Fruit fly (Drosophila melanogaster) whole organism, prepupa: ENCODE data around the gene CG8032.

Experiments used
- CG11294 ChIP-seq: fragments of 200-800 bp; sonication (Bioruptor generic); IDR thresholded peaks from 2 replicates; pipeline ENCODE4 v1.3.6; 2022; ENCODE audit warnings: missing biosample characterization, missing genetic modification characterization
- CG11902 ChIP-seq: fragments of 200-800 bp; sonication (Bioruptor generic); optimal IDR thresholded peaks from 3 replicates; lab custom pipeline; 2016; ENCODE audit warnings: missing biosample characterization, missing genetic modification characterization
- CG15336 ChIP-seq: fragments of 200-800 bp; sonication (Bioruptor generic); IDR thresholded peaks from 2 replicates; pipeline ENCODE4 v1.3.6; 2022; ENCODE audit warnings: missing biosample characterization, missing genetic modification characterization
- CG16779 ChIP-seq: fragments of 200-800 bp; sonication (Bioruptor generic); optimal IDR thresholded peaks from 3 replicates; lab custom pipeline; 2017; ENCODE audit warnings: missing biosample characterization, mild to moderate bottlenecking, missing genetic modification characterization
- CG32006 ChIP-seq: fragments of 200-800 bp; sonication (Bioruptor generic); optimal IDR thresholded peaks from 3 replicates; lab custom pipeline; 2017; ENCODE audit warnings: missing biosample characterization, mild to moderate bottlenecking, missing genetic modification characterization
- CG34406 ChIP-seq: fragments of 200-800 bp; sonication (Bioruptor generic); optimal IDR thresholded peaks from 3 replicates; lab custom pipeline; 2016; ENCODE audit warnings: missing biosample characterization, missing genetic modification characterization
- CG3919 ChIP-seq: fragments of 200-800 bp; sonication (Bioruptor generic); optimal IDR thresholded peaks from 3 replicates; lab custom pipeline; 2016; ENCODE audit warnings: missing biosample characterization, missing genetic modification characterization
- CG4318 ChIP-seq: fragments of 200-800 bp; sonication (Bioruptor generic); optimal IDR thresholded peaks from 3 replicates; lab custom pipeline; 2017; ENCODE audit warnings: missing biosample characterization, mild to moderate bottlenecking, missing genetic modification characterization
- CG6163 ChIP-seq: fragments of 200-800 bp; sonication (Bioruptor generic); IDR thresholded peaks from 3 replicates; pipeline ENCODE4 v1.3.6; 2022; ENCODE audit warnings: missing biosample characterization, missing genetic modification characterization
- CG6276 ChIP-seq: fragments of 200-800 bp; sonication (Bioruptor generic); optimal IDR thresholded peaks from 2 replicates; lab custom pipeline; 2017; ENCODE audit warnings: missing biosample characterization, mild to moderate bottlenecking, missing genetic modification characterization
- CG6854 ChIP-seq: fragments of 200-800 bp; sonication (Bioruptor generic); optimal IDR thresholded peaks from 2 replicates; lab custom pipeline; 2017; ENCODE audit warnings: missing biosample characterization, mild to moderate bottlenecking, missing genetic modification characterization
- CG8119 ChIP-seq: fragments of 200-800 bp; sonication (Bioruptor generic); IDR thresholded peaks from 3 replicates; pipeline ENCODE4 v1.3.6; 2022; ENCODE audit warnings: missing biosample characterization, missing genetic modification characterization
- CG8319 ChIP-seq: fragments of 200-800 bp; sonication (Bioruptor generic); optimal IDR thresholded peaks from 3 replicates; lab custom pipeline; 2016; ENCODE audit warnings: missing biosample characterization, missing genetic modification characterization
- CG8632 ChIP-seq: fragments of 200-800 bp; sonication (Bioruptor generic); optimal IDR thresholded peaks from 3 replicates; lab custom pipeline; 2016; ENCODE audit warnings: missing biosample characterization, missing genetic modification characterization
- Eip78C ChIP-seq: fragments of 200-800 bp; sonication (Bioruptor generic); peaks from one replicate; lab custom pipeline; 2016; ENCODE audit warnings: missing biosample characterization, missing genetic modification characterization
- Eip93F ChIP-seq: fragments of 200-800 bp; sonication (Bioruptor generic); optimal IDR thresholded peaks from 2 replicates; lab custom pipeline; 2016; ENCODE audit warnings: missing biosample characterization, mild to moderate bottlenecking, missing genetic modification characterization
- Ets21C ChIP-seq: fragments of 200-800 bp; sonication (Bioruptor generic); optimal IDR thresholded peaks from 3 replicates; lab custom pipeline; 2016; ENCODE audit warnings: missing biosample characterization, missing genetic modification characterization
- Ets96B ChIP-seq: fragments of 200-800 bp; optimal IDR thresholded peaks from 2 replicates; lab custom pipeline; 2019; ENCODE audit warnings: missing biosample characterization, mild to moderate bottlenecking, missing genetic modification characterization, moderate library complexity
- Hr38 ChIP-seq: sonication (Bioruptor generic); optimal IDR thresholded peaks from 2 replicates; lab custom pipeline; 2016; ENCODE audit warnings: missing biosample characterization, missing genetic modification characterization
- Hr4 ChIP-seq: fragments of 200-800 bp; sonication (Bioruptor generic); optimal IDR thresholded peaks from 3 replicates; lab custom pipeline; 2016; ENCODE audit warnings: missing biosample characterization, missing genetic modification characterization
- Lpt ChIP-seq: fragments of 200-800 bp; sonication (Bioruptor generic); optimal IDR thresholded peaks from 3 replicates; lab custom pipeline; 2016; ENCODE audit warnings: missing biosample characterization, missing genetic modification characterization
- Met ChIP-seq: fragments of 200-800 bp; sonication (Bioruptor generic); optimal IDR thresholded peaks from 3 replicates; lab custom pipeline; 2016; ENCODE audit warnings: missing biosample characterization, missing genetic modification characterization
- OdsH ChIP-seq: fragments of 200-800 bp; sonication (Bioruptor generic); optimal IDR thresholded peaks from 3 replicates; lab custom pipeline; 2016; ENCODE audit warnings: missing biosample characterization, missing genetic modification characterization
- Sox102F ChIP-seq: fragments of 200-800 bp; sonication (Bioruptor generic); optimal IDR thresholded peaks from 2 replicates; lab custom pipeline; 2016; ENCODE audit warnings: missing biosample characterization, mild to moderate bottlenecking, missing genetic modification characterization
- Sox14 ChIP-seq: fragments of 200-800 bp; sonication (Bioruptor generic); optimal IDR thresholded peaks from 3 replicates; lab custom pipeline; 2016; ENCODE audit warnings: missing biosample characterization, missing genetic modification characterization
- Sox15 ChIP-seq: fragments of 200-800 bp; sonication (Bioruptor generic); optimal IDR thresholded peaks from 3 replicates; lab custom pipeline; 2016; ENCODE audit warnings: missing biosample characterization, missing genetic modification characterization
- dac ChIP-seq: fragments of 200-800 bp; sonication (Bioruptor generic); optimal IDR thresholded peaks from 2 replicates; lab custom pipeline; 2017; ENCODE audit warnings: missing biosample characterization, mild to moderate bottlenecking, missing genetic modification characterization
- dsx ChIP-seq: fragments of 200-800 bp; optimal IDR thresholded peaks from 3 replicates; lab custom pipeline; 2019; ENCODE audit warnings: missing biosample characterization, mild to moderate bottlenecking, missing genetic modification characterization, moderate library complexity; ENCODE audit not compliant: poor library complexity, severe bottlenecking
- esn ChIP-seq: fragments of 200-800 bp; sonication (Bioruptor generic); optimal IDR thresholded peaks from 2 replicates; lab custom pipeline; 2016; ENCODE audit warnings: missing biosample characterization, mild to moderate bottlenecking, missing genetic modification characterization, moderate library complexity
- fd59A ChIP-seq: fragments of 200-800 bp; sonication (Bioruptor generic); optimal IDR thresholded peaks from 2 replicates; lab custom pipeline; 2017; ENCODE audit warnings: missing biosample characterization, mild to moderate bottlenecking, missing genetic modification characterization, missing genetic modification reagents
- fkh ChIP-seq: fragments of 200-800 bp; sonication (Bioruptor generic); optimal IDR thresholded peaks from 3 replicates; lab custom pipeline; 2017; ENCODE audit warnings: missing biosample characterization, mild to moderate bottlenecking, missing genetic modification characterization, moderate library complexity
- net ChIP-seq: fragments of 200-800 bp; sonication (Bioruptor generic); optimal IDR thresholded peaks from 3 replicates; lab custom pipeline; 2016; ENCODE audit warnings: missing biosample characterization, missing genetic modification characterization
- svp ChIP-seq: fragments of 200-800 bp; sonication (Bioruptor generic); peaks from one replicate; lab custom pipeline; 2016; ENCODE audit warnings: missing biosample characterization, missing genetic modification characterization
- vri ChIP-seq: fragments of 200-800 bp; sonication (Bioruptor generic); optimal IDR thresholded peaks from 3 replicates; lab custom pipeline; 2016; ENCODE audit warnings: missing biosample characterization, mild to moderate bottlenecking, missing genetic modification characterization

CG8032 gene

DNA sequence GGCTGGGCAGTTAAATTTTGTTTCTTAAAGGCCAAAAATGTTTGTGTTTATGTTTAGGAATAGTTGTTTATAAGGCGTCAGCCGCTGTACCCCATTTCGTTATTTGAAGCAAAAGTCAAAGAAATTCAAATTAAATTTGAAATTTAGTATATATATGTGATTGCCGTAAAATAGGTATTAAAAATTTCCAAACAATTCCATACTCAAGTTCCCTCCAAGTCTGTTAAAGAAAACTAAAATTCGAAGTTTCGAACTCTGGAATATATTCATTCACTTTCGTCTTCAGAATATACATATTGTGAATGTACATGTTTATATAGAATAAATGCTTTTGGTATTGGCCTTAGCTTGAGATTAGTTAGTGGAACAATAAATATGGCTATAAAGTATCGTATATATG lies 3.3 kb upstream of the CG8032 start, which contains the start of gene bel:
Gene bel (minus strand): TSS at position 101 of the 400 bp plus-strand sequence.
- TF ChIP-seq Hr38 (no peak), CG15336 (no peak), dsx (GFP tag; lab: Kevin White, UChicago) (no peak), dac (no peak), CG34406 (GFP tag; lab: Kevin White, UChicago) (no peak), svp (no peak), net (no peak), CG6854 (no peak), CG8319 (no peak), Sox15 (no peak), fd59A (GFP tag; lab: Kevin White, UChicago) (no peak), Sox102F (GFP tag; lab: Kevin White, UChicago) (no peak), CG4318 (no peak), CG16779 (no peak), Met (GFP tag; lab: Kevin White, UChicago) (no peak), Eip78C (GFP tag; lab: Kevin White, UChicago) (no peak), CG8119 (GFP tag; lab: Robert Waterston, UW) (no peak), CG8632 (no peak), CG11902 (GFP tag; lab: Kevin White, UChicago) (no peak)
- TF ChIP-seq, all 60 proteins: peak for 0

DNA sequence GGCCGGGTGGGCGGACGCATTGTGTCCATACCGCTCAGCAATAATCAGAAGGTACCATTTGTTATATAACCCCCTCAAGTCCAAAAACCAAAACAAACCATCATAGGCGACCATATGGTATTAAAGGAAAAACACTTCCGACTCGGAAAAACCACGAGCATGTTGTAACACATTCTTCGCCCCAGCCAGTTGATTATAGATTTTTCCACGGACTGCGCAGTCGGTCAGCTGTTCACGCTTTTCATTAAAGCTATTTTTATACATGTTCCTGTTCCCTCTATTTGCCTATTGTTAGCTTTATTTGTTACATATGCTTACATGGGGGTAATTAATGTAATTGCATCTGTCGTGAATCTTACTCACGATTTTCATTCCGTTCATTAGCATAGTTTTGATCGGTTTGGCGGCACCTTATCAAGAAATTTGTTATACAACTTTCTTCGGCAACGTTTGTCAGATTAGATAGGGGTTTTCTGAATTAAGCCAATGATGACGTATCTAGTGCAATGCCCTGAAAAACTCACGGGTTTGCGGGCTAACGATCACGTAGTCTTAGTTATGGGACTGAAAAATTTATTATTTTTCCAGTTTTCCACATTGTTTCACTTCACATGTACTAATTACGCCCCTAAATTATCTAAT lies 905 bp downstream of the CG8032 start:
- peak; percentile 84 for TF ChIP-seq vri (GFP tag; lab: Kevin White, UChicago)
- TF ChIP-seq Hr4 = no peak
- no peak for TF ChIP-seq CG6854
- no peak for TF ChIP-seq esn (GFP tag; lab: Kevin White, UChicago)
- TF ChIP-seq CG32006 (GFP tag; lab: Kevin White, UChicago) = no peak
- TF ChIP-seq Ets96B (tag; lab: Kevin White, UChicago) = no peak
- TF ChIP-seq OdsH (GFP tag; lab: Kevin White, UChicago) = no peak
- no peak for TF ChIP-seq Sox14 (GFP tag; lab: Kevin White, UChicago)

DNA sequence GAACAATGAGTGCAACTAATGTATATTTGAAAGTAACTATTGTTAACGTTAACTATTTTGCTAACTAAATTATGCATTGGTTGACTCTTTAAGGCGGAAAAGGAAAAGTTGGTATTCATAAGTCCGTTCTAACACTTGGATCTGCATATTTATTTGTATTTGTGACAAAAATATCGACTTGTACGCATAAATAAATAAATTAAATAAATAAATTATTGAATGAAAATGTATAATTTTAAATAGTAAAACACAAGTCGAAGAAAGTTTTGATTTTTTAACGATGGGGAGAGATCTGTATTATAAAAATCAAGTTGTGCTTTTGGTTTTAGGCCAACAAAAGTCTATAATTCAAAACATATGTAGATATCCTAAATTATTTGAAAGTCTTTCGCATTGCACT lies 3.7 kb downstream of the CG8032 start, which contains the start of gene CG8036:
Gene CG8036 (plus strand): TSS at position 301 of the 400 bp plus-strand sequence.
- no peak for TF ChIP-seq Sox14 (GFP tag; lab: Kevin White, UChicago)
- TF ChIP-seq CG6276 = no peak
- no peak for TF ChIP-seq CG8319
- no peak for TF ChIP-seq esn (GFP tag; lab: Kevin White, UChicago)
- no peak for TF ChIP-seq CG8119 (GFP tag; lab: Robert Waterston, UW)
- TF ChIP-seq CG15336 = no peak
- no peak for TF ChIP-seq CG8632
- no peak for TF ChIP-seq CG3919 (GFP tag; lab: Kevin White, UChicago)
- no peak for TF ChIP-seq CG32006 (GFP tag; lab: Kevin White, UChicago)
- no peak for TF ChIP-seq CG6163 (GFP tag; lab: Robert Waterston, UW)
- TF ChIP-seq net = no peak
- TF ChIP-seq CG11902 (GFP tag; lab: Kevin White, UChicago) = no peak
- TF ChIP-seq Lpt (GFP tag; lab: Kevin White, UChicago) = no peak
- TF ChIP-seq fkh (GFP tag; lab: Kevin White, UChicago) = no peak

DNA sequence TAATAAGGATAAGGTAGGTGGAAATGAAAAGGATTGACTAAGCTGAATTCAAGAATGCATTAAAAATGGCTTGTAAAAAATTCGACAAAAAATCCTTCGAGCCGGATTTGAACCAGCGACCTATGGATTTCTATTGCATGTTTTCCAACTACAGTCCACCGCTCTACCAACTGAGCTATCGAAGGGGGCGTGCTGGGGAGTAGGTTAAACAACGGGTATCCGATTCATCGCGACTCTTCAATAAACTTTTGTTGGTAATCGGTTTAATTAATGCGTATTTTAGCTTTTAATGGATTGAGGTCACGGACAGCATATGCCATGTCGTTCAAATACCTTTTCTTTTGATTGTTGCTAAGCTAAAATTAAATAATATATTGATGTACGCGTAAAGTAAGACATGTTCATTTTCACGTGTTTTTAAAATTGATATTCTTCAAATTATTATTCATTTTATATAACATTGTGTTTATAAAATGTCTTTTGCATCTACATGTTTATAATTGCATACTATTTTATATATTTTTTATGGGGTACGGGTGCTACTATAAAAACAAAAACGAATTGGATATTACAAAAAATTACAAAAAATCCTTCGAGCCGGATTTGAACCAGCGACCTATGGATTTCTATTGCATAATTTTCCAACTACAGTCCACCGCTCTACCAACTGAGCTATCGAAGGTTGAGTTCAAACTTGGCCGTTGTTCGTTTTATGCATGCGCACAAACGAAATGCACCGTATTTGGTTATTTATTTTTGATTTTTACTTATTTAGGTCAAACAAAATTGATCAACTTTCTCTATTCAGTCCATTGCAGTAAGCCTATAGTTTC lies 4.3 kb downstream of the CG8032 start:
- peak; percentile 3 for TF ChIP-seq Eip93F (GFP tag; lab: Kevin White, UChicago)
- no peak for TF ChIP-seq Ets21C
- peak; percentile 63 for TF ChIP-seq svp
- TF ChIP-seq Eip78C (GFP tag; lab: Kevin White, UChicago) = peak; percentile 65
- peak; percentile 81 for TF ChIP-seq vri (GFP tag; lab: Kevin White, UChicago)
- no peak for TF ChIP-seq CG11294
